Worm (Caenorhabditis elegans): ENCODE measurements around the gene T16G1.18.

DNA sequence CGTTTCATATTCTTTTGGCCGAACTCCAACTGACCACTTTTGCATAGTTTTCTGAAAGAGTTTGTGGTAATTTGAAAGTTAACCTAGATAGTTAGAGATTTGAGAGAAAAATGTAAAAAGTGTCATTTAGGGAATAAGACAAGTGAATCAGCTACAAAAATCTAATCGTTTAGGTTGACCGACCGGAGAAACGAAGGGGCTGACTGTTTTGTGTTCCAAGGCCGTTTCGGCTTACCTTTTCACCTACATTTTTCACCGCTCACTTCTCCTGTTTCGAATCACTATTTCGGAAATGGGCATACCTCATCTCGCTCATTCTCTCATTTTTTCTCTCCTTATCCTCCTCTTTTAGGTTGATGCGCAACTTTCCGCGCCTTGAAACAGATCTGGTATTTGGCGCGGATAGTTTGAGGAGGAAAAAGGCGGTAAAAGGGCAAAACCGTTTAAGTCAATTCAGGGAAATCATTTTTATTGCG, 10.0 kb downstream of the T16G1.18 start, which contains the start of gene mpst-7:
- TF ChIP-seq pha-2 (tag; optimal IDR thresholded peaks at IDR 0.05) (no peak), ceh-30 (tag; optimal IDR thresholded peaks at IDR 0.05) (no peak), ama-1 (optimal IDR thresholded peaks at IDR 0.05) (no peak), tbx-7 (tag; optimal IDR thresholded peaks at IDR 0.05) (no peak), ets-4 (tag; optimal IDR thresholded peaks at IDR 0.05) (no peak)
